Worm (Caenorhabditis elegans) whole organism, L2 larva: ENCODE measurements around the gene dro-1.

ENCODE experiments used
- dmd-4 ChIP-seq: sonication (generic microtip); optimal IDR thresholded peaks from 2 replicates; lab custom pipeline; 2017; ENCODE audit warnings: missing biosample characterization, missing genetic modification characterization
- egl-27 ChIP-seq: sonication (generic microtip); optimal IDR thresholded peaks from 3 replicates; lab custom pipeline; 2017; ENCODE audit warnings: missing biosample characterization, missing genetic modification reagents, missing genetic modification characterization
- fos-1 ChIP-seq: fragments of 150-350 bp; optimal IDR thresholded peaks from 2 replicates; lab custom pipeline; 2014; ENCODE audit warnings: missing biosample characterization, missing genetic modification characterization
- nhr-12 ChIP-seq: fragments of 150-350 bp; optimal IDR thresholded peaks from 2 replicates; lab custom pipeline; 2014; ENCODE audit warnings: missing biosample characterization, missing genetic modification characterization
- ztf-4 ChIP-seq: fragments of 150-350 bp; optimal IDR thresholded peaks from 2 replicates; lab custom pipeline; 2014; ENCODE audit warnings: missing biosample characterization, missing genetic modification characterization

DNA sequence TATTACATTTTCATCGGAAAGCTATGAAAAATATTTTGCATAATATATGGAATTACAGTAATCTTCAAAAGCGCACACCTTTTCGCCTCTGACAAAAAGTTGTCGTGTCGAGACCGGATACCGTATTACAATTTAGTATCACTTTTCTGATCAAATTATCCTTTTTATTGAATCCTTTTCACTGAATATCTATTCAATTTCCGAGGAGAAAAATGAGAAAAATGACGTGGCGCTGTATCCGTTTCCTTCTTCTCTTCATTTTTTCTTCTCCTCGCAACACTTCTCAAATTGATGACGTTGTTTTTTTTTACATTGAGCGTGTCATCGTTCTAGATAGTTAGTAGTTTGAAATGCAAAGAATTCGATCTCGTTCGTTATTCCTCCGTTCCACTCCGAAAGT lies 8.5 kb downstream of the dro-1 start:
- TF ChIP-seq ztf-4 (no peak), fos-1 (tag; lab: Kevin White, UChicago) (no peak), nhr-12 (tag; lab: Kevin White, UChicago) (no peak), egl-27 (tag; lab: Kevin White, UChicago) (no peak), dmd-4 (no peak)
